Worm (Caenorhabditis elegans): ENCODE data around the gene C14C10.10.

C14C10.10 gene

ce11 chrV:12608857-12609256 is 9.9 kb upstream of the C14C10.10 start, which contains the start of gene ZC116.5:
Gene ZC116.5 (minus strand): TSS chrV:12608957.
- TF ChIP-seq unc-39 (tag; optimal IDR thresholded peaks at IDR 0.05) (no peak), ztf-4 (tag; optimal IDR thresholded peaks at IDR 0.05) (no peak), lin-39 (tag; optimal IDR thresholded peaks at IDR 0.05) (no peak), ama-1 (optimal IDR thresholded peaks at IDR 0.05) (no peak), tbx-2 (tag; optimal IDR thresholded peaks at IDR 0.05) (no peak), hmg-11 (tag; optimal IDR thresholded peaks at IDR 0.05) (no peak), daf-12 (tag; optimal IDR thresholded peaks at IDR 0.05) (no peak), eor-1 (tag; optimal IDR thresholded peaks at IDR 0.05) (no peak), ceh-16 (tag; optimal IDR thresholded peaks at IDR 0.05) (no peak), lsy-12 (tag; optimal IDR thresholded peaks at IDR 0.05) (no peak), egl-27 (tag; optimal IDR thresholded peaks at IDR 0.05) (no peak), nhr-67 (tag; optimal IDR thresholded peaks at IDR 0.05) (no peak), nhr-25 (tag; optimal IDR thresholded peaks at IDR 0.05) (no peak), nhr-77 (tag; optimal IDR thresholded peaks at IDR 0.05) (no peak), skn-1 (tag; optimal IDR thresholded peaks at IDR 0.05) (no peak), pqm-1 (tag; optimal IDR thresholded peaks at IDR 0.05) (no peak), pha-4 (tag; optimal IDR thresholded peaks at IDR 0.05) (no peak), fkh-10 (GFP tag; optimal IDR thresholded peaks at IDR 0.05) (no peak)

DNA sequence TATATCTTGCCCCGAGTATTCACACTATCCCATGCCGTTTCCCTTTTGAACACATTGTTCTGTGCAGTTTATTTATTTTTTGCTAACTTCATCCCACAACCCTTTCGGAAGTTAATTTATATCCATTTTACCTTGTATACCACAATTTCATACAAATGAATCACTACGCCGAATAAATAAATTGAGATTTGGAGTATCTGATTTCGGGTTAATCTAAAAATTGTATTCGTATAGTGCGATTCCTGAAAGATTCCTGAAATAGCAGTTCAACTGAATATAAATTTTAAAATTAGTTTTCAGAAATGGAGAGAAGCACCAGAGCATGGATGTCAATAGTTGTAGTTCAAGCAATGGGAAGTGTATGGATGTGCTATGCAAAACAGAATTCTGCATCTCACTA is 8.2 kb upstream of the C14C10.10 start, which contains the start of gene erg-28:
Gene erg-28, plus strand, starts transcription at position 301 of the 400 bp plus-strand sequence.
- no peak for TF ChIP-seq ceh-28 (tag; optimal IDR thresholded peaks at IDR 0.05)
- TF ChIP-seq elt-3 (tag; optimal IDR thresholded peaks at IDR 0.05), result no peak
- no peak for TF ChIP-seq mdl-1 (tag; optimal IDR thresholded peaks at IDR 0.05)
- no peak for TF ChIP-seq sea-2 (GFP tag; optimal IDR thresholded peaks at IDR 0.05)
- TF ChIP-seq nhr-67 (tag; optimal IDR thresholded peaks at IDR 0.05), result no peak
- no peak for TF ChIP-seq nhr-25 (tag; optimal IDR thresholded peaks at IDR 0.05)
- no peak for TF ChIP-seq nhr-43 (tag; optimal IDR thresholded peaks at IDR 0.05; ENCODE audit: poor library complexity, severe bottlenecking)
- TF ChIP-seq fkh-2 (tag; optimal IDR thresholded peaks at IDR 0.05), result no peak
- TF ChIP-seq nhr-28 (tag; optimal IDR thresholded peaks at IDR 0.05), result no peak
- TF ChIP-seq egl-5 (tag; optimal IDR thresholded peaks at IDR 0.05), result no peak

DNA sequence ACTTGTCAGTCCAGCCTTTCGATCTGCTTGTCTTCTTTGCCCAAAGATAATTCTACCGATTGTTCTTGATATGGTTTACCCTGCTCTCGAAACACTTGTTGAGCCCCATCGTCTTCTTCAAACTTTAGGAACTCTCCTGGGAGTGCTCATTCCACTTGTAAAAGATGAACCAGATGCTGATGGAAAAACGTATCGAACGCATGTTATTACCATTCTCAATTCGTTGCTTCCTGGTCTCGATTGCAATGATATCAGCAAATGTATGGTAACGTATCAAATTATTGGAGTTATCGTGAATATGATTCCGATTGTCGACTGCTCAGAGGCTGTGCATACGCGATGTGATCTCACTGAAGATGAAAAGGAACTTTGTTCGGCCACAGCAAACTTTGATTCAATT is 2.9 kb upstream of the C14C10.10 start:
- TF ChIP-seq lsy-12 (tag; optimal IDR thresholded peaks at IDR 0.05), result no peak
- TF ChIP-seq R02D3.7 (tag; optimal IDR thresholded peaks at IDR 0.05), result no peak
- TF ChIP-seq nfya-1 (tag; optimal IDR thresholded peaks at IDR 0.05; ENCODE audit: insufficient read depth), result no peak
- no peak for TF ChIP-seq nhr-12 (tag; optimal IDR thresholded peaks at IDR 0.05)
- no peak for TF ChIP-seq daf-12 (tag; optimal IDR thresholded peaks at IDR 0.05)
- TF ChIP-seq jun-1 (tag; optimal IDR thresholded peaks at IDR 0.05), result no peak
- no peak for TF ChIP-seq egl-27 (tag; optimal IDR thresholded peaks at IDR 0.05)
- no peak for TF ChIP-seq ceh-16 (tag; optimal IDR thresholded peaks at IDR 0.05)
- TF ChIP-seq elt-3 (tag; optimal IDR thresholded peaks at IDR 0.05), result no peak
- TF ChIP-seq ceh-28 (tag; optimal IDR thresholded peaks at IDR 0.05), result no peak

DNA sequence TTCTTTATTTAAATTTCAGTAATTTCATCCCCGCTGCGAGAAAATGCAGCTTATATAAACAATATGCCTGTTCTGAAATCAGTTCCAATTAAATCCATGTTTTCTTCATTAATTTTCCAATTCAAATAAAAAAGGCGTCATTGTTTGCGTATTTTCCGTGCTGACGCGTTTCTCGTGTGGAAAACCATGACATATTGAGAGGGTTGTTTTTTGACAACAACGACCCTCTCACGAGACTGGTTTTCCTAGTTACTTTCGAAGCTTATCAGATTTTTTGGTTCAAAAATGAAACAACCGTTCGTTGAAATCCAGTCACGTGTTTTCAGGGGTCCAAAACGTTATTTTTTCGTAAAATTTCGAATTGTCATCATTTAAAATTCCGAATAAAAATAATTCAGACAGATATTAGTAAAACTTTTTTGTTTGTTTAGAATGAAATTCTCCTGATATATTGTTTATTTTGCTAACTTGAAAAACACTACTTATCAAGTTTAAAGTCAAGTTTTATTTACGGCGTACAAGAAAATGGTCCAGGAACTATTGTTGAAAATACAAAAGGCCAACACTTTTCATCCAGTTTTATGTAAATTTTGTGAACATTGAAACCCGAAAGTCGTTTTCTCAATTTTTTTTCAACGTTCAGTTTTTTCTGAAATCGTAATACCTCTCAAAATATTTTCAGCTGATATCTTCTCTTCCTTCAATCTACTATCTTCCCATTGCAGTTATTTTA is 748 bp upstream of the C14C10.10 start, which contains the start of gene C14C10.5:
Gene C14C10.5, plus strand, starts transcription at position 683 of the 733 bp plus-strand sequence.
- TF ChIP-seq fkh-10 (GFP tag; optimal IDR thresholded peaks at IDR 0.05) (no peak), ceh-16 (tag; optimal IDR thresholded peaks at IDR 0.05) (no peak), nhr-67 (tag; optimal IDR thresholded peaks at IDR 0.05) (no peak), hmg-11 (tag; optimal IDR thresholded peaks at IDR 0.05) (peak; percentile 27), daf-12 (tag; optimal IDR thresholded peaks at IDR 0.05) (no peak), ztf-4 (tag; optimal IDR thresholded peaks at IDR 0.05) (no peak), ZK546.5 (tag; optimal IDR thresholded peaks at IDR 0.05) (no peak), pha-4 (tag; optimal IDR thresholded peaks at IDR 0.05) (peak; percentile 55), nhr-28 (tag; optimal IDR thresholded peaks at IDR 0.05) (no peak), zag-1 (tag; optimal IDR thresholded peaks at IDR 0.05) (no peak), ceh-9 (tag; optimal IDR thresholded peaks at IDR 0.05) (no peak), sea-2 (GFP tag; optimal IDR thresholded peaks at IDR 0.05) (no peak), nhr-43 (tag; optimal IDR thresholded peaks at IDR 0.05; ENCODE audit: poor library complexity, severe bottlenecking) (no peak), elt-2 (tag; optimal IDR thresholded peaks at IDR 0.05) (peak; percentile 16), ceh-28 (tag; optimal IDR thresholded peaks at IDR 0.05) (no peak)

Data from whole organism, L3 larva.